Fruit fly (Drosophila melanogaster): ENCODE measurements around the gene CG13841.

dm6 chr3R:22767599-22767998 lies at the start of gene CG13841:
- no peak for TF ChIP-seq CG8478 (optimal IDR thresholded peaks at IDR 0.05)
- TF ChIP-seq CTCF (optimal IDR thresholded peaks at IDR 0.05): no peak

Data from S2 (cell line).